Worm (Caenorhabditis elegans) whole organism, young adult: Measurements from ENCODE around the gene nspg-5.

ENCODE experiments used
- D2030.7 ChIP-seq: fragments of 200-800 bp; sonication (Bioruptor generic); IDR thresholded peaks from 2 replicates; pipeline ENCODE4 v1.3.6; 2022; ENCODE audit warnings: missing genetic modification reagents, missing genetic modification characterization, missing compliant biosample characterization
- F23B12.7 ChIP-seq: sonication (generic microtip); optimal IDR thresholded peaks from 2 replicates; lab custom pipeline; 2017; ENCODE audit warnings: missing genetic modification characterization, mild to moderate bottlenecking, missing compliant biosample characterization, antibody characterized with exemption, moderate library complexity; ENCODE audit not compliant: insufficient read depth
- K11D2.4 ChIP-seq: fragments of 200-800 bp; sonication (Bioruptor generic); IDR thresholded peaks from 2 replicates; pipeline ENCODE4 v1.3.6; 2022; ENCODE audit warnings: missing genetic modification reagents, missing genetic modification characterization, missing compliant biosample characterization
- T07F8.4 ChIP-seq: sonication (generic microtip); optimal IDR thresholded peaks from 2 replicates; lab custom pipeline; 2016; ENCODE audit warnings: mild to moderate bottlenecking, missing genetic modification characterization, moderate library complexity, missing compliant biosample characterization
- Y67H2A.10 ChIP-seq: fragments of 200-800 bp; sonication (Bioruptor generic); conservative IDR thresholded peaks from 2 replicates; pipeline ENCODE4 v1.3.6; 2022; ENCODE audit warnings: missing genetic modification reagents, missing genetic modification characterization, missing compliant biosample characterization
- ZK185.1 ChIP-seq: sonication (generic microtip); optimal IDR thresholded peaks from 2 replicates; lab custom pipeline; 2016; ENCODE audit warnings: mild to moderate bottlenecking, missing genetic modification characterization, missing compliant biosample characterization; ENCODE audit not compliant: poor library complexity, severe bottlenecking
- ama-1 ChIP-seq, 3 experiments: fragments of 150-350 bp in 1 of 3; sonication (generic microtip) in 2 of 3; optimal IDR thresholded peaks; 2 replicates each; lab custom pipeline; 2014 to 2018; ENCODE audit warnings: missing biosample characterization in 2 of 3, missing genetic modification characterization in 2 of 3, missing genetic modification reagents in 2 of 3
- cebp-1 ChIP-seq, 2 experiments: fragments of 200-800 bp in 1 of 2; sonication (Bioruptor generic) in 1 of 2; sonication (generic microtip) in 1 of 2; IDR thresholded peaks in 1 of 2; optimal IDR thresholded peaks in 1 of 2; 2 replicates each; pipeline versions ENCODE4 v1.3.6 to Lab custom; 2017 to 2022; ENCODE audit warnings: missing compliant biosample characterization in 2 of 2, missing genetic modification characterization in 2 of 2, mild to moderate bottlenecking in 1 of 2, missing genetic modification reagents in 1 of 2, moderate library complexity in 1 of 2
- ceh-58 ChIP-seq: fragments of 200-800 bp; sonication (Bioruptor generic); IDR thresholded peaks from 2 replicates; pipeline ENCODE4 v1.3.6; 2022; ENCODE audit warnings: missing genetic modification characterization, missing compliant biosample characterization
- ceh-91 ChIP-seq: fragments of 200-800 bp; sonication (Bioruptor generic); IDR thresholded peaks from 2 replicates; pipeline ENCODE4 v1.3.6; 2022; ENCODE audit warnings: missing genetic modification reagents, missing genetic modification characterization, missing compliant biosample characterization
- ets-4 ChIP-seq: fragments of 200-800 bp; sonication (Bioruptor generic); optimal IDR thresholded peaks from 2 replicates; lab custom pipeline; 2018; ENCODE audit warnings: mild to moderate bottlenecking, missing genetic modification characterization, missing compliant biosample characterization
- hmg-1.2 ChIP-seq: fragments of 200-800 bp; sonication (Bioruptor generic); IDR thresholded peaks from 2 replicates; pipeline ENCODE4 v1.3.6; 2022; ENCODE audit warnings: missing genetic modification reagents, missing genetic modification characterization, missing compliant biosample characterization
- lin-40 ChIP-seq: sonication (generic microtip); optimal IDR thresholded peaks from 2 replicates; lab custom pipeline; 2016; ENCODE audit warnings: missing genetic modification characterization, mild to moderate bottlenecking, missing compliant biosample characterization, missing genotype, missing genetic modification reagents
- lsy-27 ChIP-seq: sonication (generic microtip); optimal IDR thresholded peaks from 2 replicates; lab custom pipeline; 2017; ENCODE audit warnings: missing genetic modification characterization, mild to moderate bottlenecking, missing compliant biosample characterization, antibody characterized with exemption, missing genotype, borderline replicate concordance; ENCODE audit not compliant: insufficient read depth
- madf-3 ChIP-seq: fragments of 200-800 bp; sonication (Bioruptor generic); IDR thresholded peaks from 2 replicates; pipeline ENCODE4 v1.3.6; 2022; ENCODE audit warnings: missing genetic modification reagents, missing genetic modification characterization, missing compliant biosample characterization
- madf-8 ChIP-seq: fragments of 200-800 bp; sonication (Bioruptor generic); conservative IDR thresholded peaks from 2 replicates; pipeline ENCODE4 v1.3.6; 2022; ENCODE audit warnings: missing genetic modification reagents, missing genetic modification characterization, missing compliant biosample characterization
- mel-28 ChIP-seq: sonication (generic microtip); optimal IDR thresholded peaks from 2 replicates; lab custom pipeline; 2016; ENCODE audit warnings: borderline replicate concordance, mild to moderate bottlenecking, missing genetic modification characterization, missing compliant biosample characterization
- pbrm-1 ChIP-seq: fragments of 200-800 bp; sonication (Bioruptor generic); IDR thresholded peaks from 2 replicates; pipeline ENCODE4 v1.3.6; 2022; ENCODE audit warnings: missing genetic modification reagents, missing genetic modification characterization, missing compliant biosample characterization
- sdz-38 ChIP-seq: sonication (generic microtip); optimal IDR thresholded peaks from 2 replicates; lab custom pipeline; 2016; ENCODE audit warnings: missing genotype, missing genetic modification characterization, missing compliant biosample characterization
- snpc-4 ChIP-seq, 5 experiments: fragments of 150-350 bp in 1 of 5; sonication (generic microtip) in 4 of 5; optimal IDR thresholded peaks; 2 replicates each; lab custom pipeline; 2014 to 2018; ENCODE audit warnings: missing genetic modification characterization in 5 of 5, missing biosample characterization in 3 of 5, antibody characterized with exemption in 2 of 5, mild to moderate bottlenecking in 2 of 5, missing compliant biosample characterization in 2 of 5, missing genotype in 2 of 5, moderate library complexity in 2 of 5, missing genetic modification reagents in 1 of 5
- tlf-1 ChIP-seq: fragments of 200-800 bp; sonication (Bioruptor generic); optimal IDR thresholded peaks from 2 replicates; lab custom pipeline; 2018; ENCODE audit warnings: mild to moderate bottlenecking, missing genetic modification characterization, missing compliant biosample characterization
- unc-130 ChIP-seq: sonication (generic microtip); optimal IDR thresholded peaks from 2 replicates; lab custom pipeline; 2016; ENCODE audit warnings: missing genetic modification reagents, missing genetic modification characterization, missing compliant biosample characterization
- unc-62 ChIP-seq: fragments of 150-350 bp; optimal IDR thresholded peaks from 2 replicates; lab custom pipeline; 2014; ENCODE audit warnings: missing biosample characterization, missing genetic modification reagents, missing genetic modification characterization
- zfh-2 ChIP-seq: fragments of 200-800 bp; sonication (Bioruptor generic); conservative IDR thresholded peaks from 2 replicates; pipeline ENCODE4 v1.3.6; 2022; ENCODE audit warnings: missing genetic modification reagents, missing genetic modification characterization, missing compliant biosample characterization
- ztf-26 ChIP-seq: sonication (generic microtip); optimal IDR thresholded peaks from 2 replicates; lab custom pipeline; 2017; ENCODE audit warnings: missing genetic modification characterization, missing compliant biosample characterization

Gene nspg-5

ce11 chrX:2972272-2973042 is 9.4 kb upstream of the nspg-5 start (continued):
- TF ChIP-seq K11D2.4 (no peak), ZK185.1 (tag; lab: Kevin White, UChicago) (peak; percentile 37), unc-130 (GFP tag; lab: Kevin White, UChicago) (no peak), cebp-1 (GFP tag; IDR thresholded peaks at IDR 0.05; lab: Robert Waterston, UW) (no peak), cebp-1 (tag; optimal IDR thresholded peaks at IDR 0.05; lab: Kevin White, UChicago) (peak; percentile 53), ama-1 (optimal IDR thresholded peaks at IDR 0.05; lab: Kevin White, UChicago) (peak; percentile 49), ama-1 (GFP tag; optimal IDR thresholded peaks at IDR 0.05; lab: Kevin White, UChicago) (no peak), hmg-1.2 (GFP tag; lab: Robert Waterston, UW) (no peak), F23B12.7 (tag; lab: Kevin White, UChicago) (peak; percentile 3), unc-62 (GFP tag; lab: Kevin White, UChicago) (peak; percentile 29), ztf-26 (peak; percentile 40), mel-28 (tag; lab: Kevin White, UChicago) (no peak), madf-3 (GFP tag; lab: Robert Waterston, UW) (0 out of 2 replicates have a peak, but pooled peaks have one; percentile 11), pbrm-1 (GFP tag; lab: Robert Waterston, UW) (peak; percentile 9; the same call in 1 of the 2 replicates)

- no peak for TF ChIP-seq ceh-91
- no peak for TF ChIP-seq ets-4 (GFP tag; lab: Kevin White, UChicago)
These were observed 6.4 kb upstream of the nspg-5 start for ce11 chrX:2975421-2975820.

- TF ChIP-seq lin-40 (tag; lab: Kevin White, UChicago): no peak
These were observed 5.7 kb upstream of the nspg-5 start, which contains the start of gene aakg-3 for ce11 chrX:2976148-2976547. Gene aakg-3 (plus strand): TSS chrX:2976448.

- TF ChIP-seq D2030.7 (GFP tag; lab: Robert Waterston, UW) (no peak), snpc-4 (GFP tag; optimal IDR thresholded peaks at IDR 0.05; lab: Kevin White, UChicago) (no peak), snpc-4 (tag; optimal IDR thresholded peaks at IDR 0.05; lab: Kevin White, UChicago) (peak in 2 of 4 experiments; percentile 55 to 68), tlf-1 (GFP tag; lab: Kevin White, UChicago) (no peak)
These were observed 3.7 kb upstream of the nspg-5 start for ce11 chrX:2978100-2978499.

ce11 chrX:2983996-2984395 is 2.2 kb downstream of the nspg-5 start, which contains the start of gene osm-5:
Gene osm-5 (plus strand): TSS chrX:2984263.
- no peak for TF ChIP-seq madf-8 (GFP tag; lab: Robert Waterston, UW)
- TF ChIP-seq zfh-2: no peak
- no peak for TF ChIP-seq Y67H2A.10 (GFP tag; lab: Robert Waterston, UW)
- TF ChIP-seq lsy-27 (tag; lab: Kevin White, UChicago): no peak
- no peak for TF ChIP-seq ceh-58 (GFP tag; lab: Robert Waterston, UW)
- no peak for TF ChIP-seq T07F8.4 (tag; lab: Kevin White, UChicago)

DNA sequence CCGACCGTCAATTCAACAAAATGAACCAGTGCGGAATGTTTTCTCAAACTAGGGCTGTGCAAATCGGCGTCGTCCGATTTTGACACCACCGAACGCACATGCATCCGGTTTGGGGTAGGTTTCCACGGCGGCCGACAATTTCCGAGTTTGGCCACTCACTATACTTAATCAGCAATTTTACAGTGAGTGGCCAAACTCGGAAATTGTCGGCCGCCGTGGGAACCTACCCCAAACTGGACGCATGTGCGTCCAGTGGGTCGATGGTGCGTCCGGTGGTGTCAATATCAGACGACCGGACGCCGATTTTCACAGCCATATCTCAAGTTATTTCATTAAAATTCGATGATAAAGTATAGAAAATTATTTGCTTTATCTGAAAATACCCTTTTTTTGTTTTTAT is 8.3 kb downstream of the nspg-5 start:
- TF ChIP-seq snpc-4 (GFP tag; optimal IDR thresholded peaks at IDR 0.05; lab: Kevin White, UChicago) (no peak), snpc-4 (tag; optimal IDR thresholded peaks at IDR 0.05; lab: Kevin White, UChicago) (peak in 2 of 4 experiments; percentile 54 to 80), sdz-38 (no peak)
